Worm (Caenorhabditis elegans): ENCODE measurements around the gene F23H12.10.

F23H12.10 gene

DNA sequence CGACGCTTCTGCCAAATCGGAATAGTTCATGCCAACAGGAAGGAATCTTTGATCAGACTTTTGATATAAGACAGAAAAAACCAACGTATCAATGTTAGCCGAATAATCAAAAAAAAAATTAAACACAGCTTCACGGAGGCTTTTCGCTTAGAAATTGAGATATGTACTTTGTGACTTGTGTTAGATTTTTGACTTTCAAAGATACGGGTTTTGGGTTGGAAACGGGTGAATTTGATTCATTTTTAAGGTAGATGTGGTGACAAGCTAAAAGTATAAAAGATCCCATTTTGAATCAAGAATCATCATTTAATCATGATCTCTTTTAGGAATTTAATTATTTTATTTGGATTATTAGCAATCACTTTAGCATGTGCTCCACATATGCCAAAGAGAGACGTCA lies 28.3 kb upstream of the F23H12.10 start, which contains the start of gene K01D12.8:
Gene K01D12.8, plus strand, starts transcription at position 301 of the 400 bp plus-strand sequence.
- no peak for TF ChIP-seq hmg-4 (GFP tag; optimal IDR thresholded peaks at IDR 0.05)
- TF ChIP-seq tbx-11 (GFP tag; IDR thresholded peaks at IDR 0.05): no peak
- TF ChIP-seq ets-7 (tag; optimal IDR thresholded peaks at IDR 0.05): no peak
- no peak for TF ChIP-seq hnd-1 (tag; optimal IDR thresholded peaks at IDR 0.05)
- no peak for TF ChIP-seq tbx-37 (GFP tag; conservative IDR thresholded peaks at IDR 0.05)
- no peak for TF ChIP-seq tra-4 (tag; optimal IDR thresholded peaks at IDR 0.05)
- TF ChIP-seq B0310.2 (tag; optimal IDR thresholded peaks at IDR 0.05): no peak
- no peak for TF ChIP-seq hmbx-1 (tag; optimal IDR thresholded peaks at IDR 0.05)
- no peak for TF ChIP-seq F13C5.2 (tag; optimal IDR thresholded peaks at IDR 0.05)
- no peak for TF ChIP-seq flt-1 (GFP tag; IDR thresholded peaks at IDR 0.05)
- no peak for TF ChIP-seq pes-1 (GFP tag; IDR thresholded peaks at IDR 0.05)
- TF ChIP-seq aly-1 (tag; optimal IDR thresholded peaks at IDR 0.05): no peak
- TF ChIP-seq ceh-13 (GFP tag; optimal IDR thresholded peaks at IDR 0.05): no peak
- no peak for TF ChIP-seq ama-1 (optimal IDR thresholded peaks at IDR 0.05)
- no peak for TF ChIP-seq scrt-1 (GFP tag; IDR thresholded peaks at IDR 0.05)
- TF ChIP-seq ceh-36 (tag; optimal IDR thresholded peaks at IDR 0.05): no peak
- TF ChIP-seq sea-1 (GFP tag; conservative IDR thresholded peaks at IDR 0.05): no peak

DNA sequence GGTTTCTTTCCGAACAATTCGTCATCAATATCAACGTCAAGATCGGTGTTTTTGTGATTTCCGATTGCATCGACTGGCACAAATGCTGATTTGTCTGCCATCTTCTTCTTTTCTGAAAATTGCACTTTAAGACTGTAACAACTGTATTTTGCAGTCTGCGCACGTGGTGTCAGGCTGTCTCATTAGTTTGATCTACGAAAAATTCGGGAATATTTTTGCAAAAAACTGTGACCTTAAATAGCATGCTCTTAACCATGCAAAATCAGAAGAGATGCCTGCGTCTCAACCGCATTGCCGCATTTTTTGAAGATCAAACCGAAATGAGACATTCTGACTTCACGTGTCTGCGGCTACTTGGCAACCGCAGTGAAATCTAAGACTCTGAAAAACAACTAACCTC lies 27.3 kb upstream of the F23H12.10 start, which contains the start of gene K01D12.7:
Gene K01D12.7, minus strand, starts transcription at position 101 of the 400 bp plus-strand sequence.
- TF ChIP-seq aly-1 (tag; optimal IDR thresholded peaks at IDR 0.05): no peak
- TF ChIP-seq B0310.2 (tag; optimal IDR thresholded peaks at IDR 0.05): no peak
- TF ChIP-seq tra-4 (tag; optimal IDR thresholded peaks at IDR 0.05): no peak
- no peak for TF ChIP-seq ama-1 (optimal IDR thresholded peaks at IDR 0.05)
- TF ChIP-seq scrt-1 (GFP tag; IDR thresholded peaks at IDR 0.05): no peak
- TF ChIP-seq hmg-4 (GFP tag; optimal IDR thresholded peaks at IDR 0.05): no peak
- no peak for TF ChIP-seq ceh-36 (tag; optimal IDR thresholded peaks at IDR 0.05)
- no peak for TF ChIP-seq flt-1 (GFP tag; IDR thresholded peaks at IDR 0.05)
- no peak for TF ChIP-seq tbx-37 (GFP tag; conservative IDR thresholded peaks at IDR 0.05)
- TF ChIP-seq hmbx-1 (tag; optimal IDR thresholded peaks at IDR 0.05): no peak
- no peak for TF ChIP-seq pes-1 (GFP tag; IDR thresholded peaks at IDR 0.05)
- no peak for TF ChIP-seq sea-1 (GFP tag; conservative IDR thresholded peaks at IDR 0.05)
- no peak for TF ChIP-seq hnd-1 (tag; optimal IDR thresholded peaks at IDR 0.05)
- no peak for TF ChIP-seq ceh-13 (GFP tag; optimal IDR thresholded peaks at IDR 0.05)

DNA sequence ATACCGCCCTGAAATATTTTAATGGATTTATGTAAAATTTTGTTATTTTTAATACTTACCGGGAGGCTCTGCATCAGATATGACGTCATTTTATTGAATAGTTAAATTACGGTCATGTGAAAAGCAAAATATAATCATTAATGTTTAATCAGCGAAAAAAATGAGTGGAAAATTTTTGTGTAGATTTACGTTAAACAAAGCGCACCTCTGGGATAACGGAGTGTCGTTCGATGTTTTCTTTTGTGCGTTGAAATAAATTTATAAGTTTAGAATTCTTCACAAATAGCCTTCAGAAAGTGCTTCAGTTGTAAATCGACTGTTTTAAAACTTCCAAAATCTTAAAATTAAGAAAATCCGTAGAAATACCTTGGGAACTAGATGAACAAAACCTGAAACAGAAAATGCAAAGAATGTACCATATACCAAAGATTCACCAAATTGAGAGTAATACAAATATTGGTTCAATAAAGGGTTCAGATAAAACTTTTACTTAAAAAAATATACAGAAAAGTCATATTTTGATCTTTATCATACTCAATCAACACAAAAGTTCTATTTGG lies 26.7 kb upstream of the F23H12.10 start, which contains the start of the genes K01D12.20 and miga-1:
Gene K01D12.20, minus strand, starts transcription at position 138 of the 560 bp plus-strand sequence.
Gene miga-1, minus strand, starts transcription at position 183 of the 560 bp plus-strand sequence.
- TF ChIP-seq hmbx-1 (tag; optimal IDR thresholded peaks at IDR 0.05) (no peak), tbx-11 (GFP tag; IDR thresholded peaks at IDR 0.05) (no peak), ama-1 (optimal IDR thresholded peaks at IDR 0.05) (no peak), B0310.2 (tag; optimal IDR thresholded peaks at IDR 0.05) (no peak), F13C5.2 (tag; optimal IDR thresholded peaks at IDR 0.05) (no peak), hnd-1 (tag; optimal IDR thresholded peaks at IDR 0.05) (no peak), tra-4 (tag; optimal IDR thresholded peaks at IDR 0.05) (no peak), scrt-1 (GFP tag; IDR thresholded peaks at IDR 0.05) (no peak), sea-1 (GFP tag; conservative IDR thresholded peaks at IDR 0.05) (no peak), tbx-37 (GFP tag; conservative IDR thresholded peaks at IDR 0.05) (no peak)

DNA sequence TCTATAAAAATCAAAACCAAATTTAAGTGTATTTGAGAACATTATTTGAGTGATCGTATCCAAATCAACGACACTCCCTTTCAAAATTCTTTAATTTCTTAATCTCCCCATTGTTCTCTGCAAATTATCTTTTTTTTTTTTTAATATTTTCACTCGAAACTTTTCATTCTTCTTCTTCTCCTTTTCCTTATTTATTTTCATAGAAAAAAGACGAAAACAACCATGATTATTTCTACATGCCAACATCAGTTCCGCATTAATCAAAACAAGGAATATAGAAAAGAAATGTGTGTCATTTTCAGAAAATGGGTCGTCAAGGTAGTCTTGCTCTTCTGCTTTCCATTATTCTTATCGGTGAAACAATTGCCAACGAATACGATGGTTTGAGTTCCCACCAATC lies 23.5 kb upstream of the F23H12.10 start, which contains the start of gene K01D12.5:
Gene K01D12.5, plus strand, starts transcription at position 301 of the 400 bp plus-strand sequence.
- TF ChIP-seq tbx-11 (GFP tag; IDR thresholded peaks at IDR 0.05): no peak
- no peak for TF ChIP-seq ets-7 (tag; optimal IDR thresholded peaks at IDR 0.05)
- no peak for TF ChIP-seq ceh-36 (tag; optimal IDR thresholded peaks at IDR 0.05)
- TF ChIP-seq hmg-4 (GFP tag; optimal IDR thresholded peaks at IDR 0.05): no peak
- no peak for TF ChIP-seq flt-1 (GFP tag; IDR thresholded peaks at IDR 0.05)
- no peak for TF ChIP-seq ama-1 (optimal IDR thresholded peaks at IDR 0.05)
- TF ChIP-seq F13C5.2 (tag; optimal IDR thresholded peaks at IDR 0.05): no peak

DNA sequence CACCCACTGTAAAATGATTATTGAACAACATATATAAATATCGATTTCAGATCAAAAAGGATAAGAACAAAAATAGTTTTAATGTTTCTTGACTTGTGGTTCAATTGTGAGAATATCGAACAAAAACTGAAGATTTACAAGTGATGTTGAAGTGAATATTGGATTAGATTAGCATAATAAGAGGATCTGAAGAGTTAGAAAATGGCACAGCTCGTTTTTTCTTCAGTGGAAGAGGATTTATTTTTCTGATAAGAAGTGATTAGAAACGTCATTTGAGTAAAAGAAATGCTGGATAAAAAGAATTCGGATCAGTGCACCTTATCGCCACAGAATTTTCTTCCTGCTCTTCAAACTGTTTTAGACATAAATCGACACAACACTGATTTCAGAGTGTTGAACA lies 21.6 kb upstream of the F23H12.10 start, which contains the start of gene twk-14:
Gene twk-14, minus strand, starts transcription at position 8 of the 400 bp plus-strand sequence.
- TF ChIP-seq hnd-1 (tag; optimal IDR thresholded peaks at IDR 0.05) (no peak), aly-1 (tag; optimal IDR thresholded peaks at IDR 0.05) (no peak), ama-1 (optimal IDR thresholded peaks at IDR 0.05) (no peak), sea-1 (GFP tag; conservative IDR thresholded peaks at IDR 0.05) (no peak), B0310.2 (tag; optimal IDR thresholded peaks at IDR 0.05) (no peak), tbx-37 (GFP tag; conservative IDR thresholded peaks at IDR 0.05) (no peak), hmg-4 (GFP tag; optimal IDR thresholded peaks at IDR 0.05) (no peak), tra-4 (tag; optimal IDR thresholded peaks at IDR 0.05) (no peak), flt-1 (GFP tag; IDR thresholded peaks at IDR 0.05) (no peak), hmbx-1 (tag; optimal IDR thresholded peaks at IDR 0.05) (no peak), ets-7 (tag; optimal IDR thresholded peaks at IDR 0.05) (no peak), ceh-36 (tag; optimal IDR thresholded peaks at IDR 0.05) (no peak), tbx-11 (GFP tag; IDR thresholded peaks at IDR 0.05) (no peak)

DNA sequence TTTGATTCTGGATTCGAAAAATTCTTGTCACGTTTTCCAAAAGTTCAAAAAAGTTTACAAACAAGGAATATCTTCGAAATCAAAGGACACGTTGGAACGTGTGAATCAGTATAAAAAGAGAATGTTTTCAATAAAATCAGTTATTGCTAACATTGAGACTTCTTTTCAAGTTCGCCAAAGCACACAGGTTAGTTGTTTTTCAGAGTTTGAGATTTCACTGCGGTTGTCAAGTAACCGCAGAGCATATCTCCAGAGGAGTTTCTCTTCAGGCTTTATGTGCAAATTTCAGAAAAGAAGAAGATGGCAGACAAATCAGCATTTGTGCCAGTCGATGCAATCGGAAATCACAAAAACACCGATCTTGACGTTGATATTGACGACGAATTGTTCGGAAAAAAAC lies 12.1 kb upstream of the F23H12.10 start, which contains the start of gene K01D12.15:
Gene K01D12.15, plus strand, starts transcription at position 301 of the 400 bp plus-strand sequence.
- TF ChIP-seq pes-1 (GFP tag; IDR thresholded peaks at IDR 0.05) (no peak), ceh-36 (tag; optimal IDR thresholded peaks at IDR 0.05) (no peak), aly-1 (tag; optimal IDR thresholded peaks at IDR 0.05) (no peak), scrt-1 (GFP tag; IDR thresholded peaks at IDR 0.05) (no peak), tbx-11 (GFP tag; IDR thresholded peaks at IDR 0.05) (no peak), flt-1 (GFP tag; IDR thresholded peaks at IDR 0.05) (no peak), ama-1 (optimal IDR thresholded peaks at IDR 0.05) (no peak), tbx-37 (GFP tag; conservative IDR thresholded peaks at IDR 0.05) (no peak), hnd-1 (tag; optimal IDR thresholded peaks at IDR 0.05) (no peak), tra-4 (tag; optimal IDR thresholded peaks at IDR 0.05) (no peak), ceh-13 (GFP tag; optimal IDR thresholded peaks at IDR 0.05) (no peak), B0310.2 (tag; optimal IDR thresholded peaks at IDR 0.05) (no peak), ets-7 (tag; optimal IDR thresholded peaks at IDR 0.05) (no peak), sea-1 (GFP tag; conservative IDR thresholded peaks at IDR 0.05) (no peak), F13C5.2 (tag; optimal IDR thresholded peaks at IDR 0.05) (no peak)

DNA sequence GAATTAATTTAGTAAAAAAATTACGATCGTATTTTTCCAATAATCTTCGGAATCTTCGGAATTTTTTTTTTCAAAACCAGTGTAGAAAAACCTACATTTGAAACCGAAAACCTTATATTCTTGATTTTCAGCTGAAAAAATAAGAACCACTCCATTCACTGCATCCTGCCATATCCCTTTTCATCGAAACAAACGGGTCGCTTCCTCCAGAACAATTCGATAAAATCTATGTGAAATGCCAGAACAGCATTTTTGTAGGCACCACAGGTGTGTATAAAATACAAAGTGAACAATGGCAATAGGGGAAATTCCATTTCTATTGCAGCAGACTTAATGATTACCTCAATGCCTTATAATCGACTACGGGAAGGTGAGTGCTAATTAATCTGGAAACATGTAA lies 3.2 kb upstream of the F23H12.10 start, which contains the start of gene K01D12.1:
Gene K01D12.1, plus strand, starts transcription at position 301 of the 400 bp plus-strand sequence.
- TF ChIP-seq aly-1 (tag; optimal IDR thresholded peaks at IDR 0.05): no peak
- TF ChIP-seq hnd-1 (tag; optimal IDR thresholded peaks at IDR 0.05): no peak
- TF ChIP-seq ama-1 (optimal IDR thresholded peaks at IDR 0.05): no peak
- no peak for TF ChIP-seq pes-1 (GFP tag; IDR thresholded peaks at IDR 0.05)
- no peak for TF ChIP-seq F13C5.2 (tag; optimal IDR thresholded peaks at IDR 0.05)
- TF ChIP-seq B0310.2 (tag; optimal IDR thresholded peaks at IDR 0.05): no peak
- no peak for TF ChIP-seq hmg-4 (GFP tag; optimal IDR thresholded peaks at IDR 0.05)
- no peak for TF ChIP-seq sea-1 (GFP tag; conservative IDR thresholded peaks at IDR 0.05)
- TF ChIP-seq flt-1 (GFP tag; IDR thresholded peaks at IDR 0.05): no peak
- no peak for TF ChIP-seq ceh-13 (GFP tag; optimal IDR thresholded peaks at IDR 0.05)
- TF ChIP-seq ets-7 (tag; optimal IDR thresholded peaks at IDR 0.05): no peak

All from whole organism, early embryonic.